Fruit fly (Drosophila melanogaster): ENCODE results near the gene Hsp70Ba.

DNA sequence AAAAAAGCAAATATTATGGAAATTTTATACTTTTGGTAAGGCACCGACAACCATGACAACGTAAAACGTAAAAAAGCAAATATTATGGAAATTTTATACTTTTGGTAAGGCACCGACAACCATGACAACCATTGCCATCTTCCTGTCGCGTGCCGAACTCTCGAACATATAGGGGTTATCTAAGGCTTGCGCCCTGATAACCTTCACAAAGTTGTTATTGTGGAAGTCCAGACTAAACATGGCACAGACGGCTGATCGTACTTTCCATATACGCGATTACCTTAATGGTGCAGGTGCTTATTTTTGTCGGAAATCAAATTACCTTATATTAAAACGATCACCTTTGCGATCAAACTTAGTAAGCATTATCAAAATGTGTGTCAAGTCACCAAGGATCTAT is 22.1 kb downstream of the Hsp70Ba start:
- no peak for TF ChIP-seq toe (GFP tag; optimal IDR thresholded peaks at IDR 0.05)
- TF ChIP-seq tj (GFP tag; optimal IDR thresholded peaks at IDR 0.05) = no peak
- TF ChIP-seq Hr96 (GFP tag; optimal IDR thresholded peaks at IDR 0.05) = no peak
- TF ChIP-seq cnc (optimal IDR thresholded peaks at IDR 0.05) = no peak
- TF ChIP-seq CG14711 (tag; optimal IDR thresholded peaks at IDR 0.05) = no peak
- TF ChIP-seq CG12768 (GFP tag; optimal IDR thresholded peaks at IDR 0.05) = no peak
- no peak for TF ChIP-seq ovo (GFP tag; optimal IDR thresholded peaks at IDR 0.05)
- TF ChIP-seq CG7045 (GFP tag; optimal IDR thresholded peaks at IDR 0.05) = no peak
- no peak for TF ChIP-seq bab1 (GFP tag; optimal IDR thresholded peaks at IDR 0.05)
- no peak for TF ChIP-seq CG1620 (GFP tag; optimal IDR thresholded peaks at IDR 0.05)
- TF ChIP-seq kay (GFP tag; ENCODE audit: borderline replicate concordance) = no peak
- TF ChIP-seq CG5204 (GFP tag; optimal IDR thresholded peaks at IDR 0.05) = no peak
- no peak for TF ChIP-seq Crg-1 (GFP tag; optimal IDR thresholded peaks at IDR 0.05)
